Fruit fly (Drosophila melanogaster): Measurements from ENCODE around the gene Pat1.

Gene Pat1

dm6 chrX:6641602-6642001, 51.0 kb downstream of the Pat1 start:
- no peak for TF ChIP-seq noc (tag; optimal IDR thresholded peaks at IDR 0.05)

dm6 chrX:6642593-6643257, 52.1 kb downstream of the Pat1 start:
- no peak for TF ChIP-seq noc (tag; optimal IDR thresholded peaks at IDR 0.05)

Measured in whole organism, larva.